Fruit fly (Drosophila melanogaster) whole organism, embryonic: Measurements from ENCODE around the gene teq.
A peak's percentile ranks its signal among the peaks of the same experiment; 100 is the strongest.

Source experiments
- ATbp ChIP-seq: fragments of 200-800 bp; sonication (Bioruptor generic); optimal IDR thresholded peaks from 2 replicates; lab custom pipeline; 2017; ENCODE audit warnings: missing biosample characterization, mild to moderate bottlenecking, missing genetic modification characterization, missing genetic modification reagents
- Awh ChIP-seq: fragments of 200-800 bp; sonication (Bioruptor generic); IDR thresholded peaks from 2 replicates; pipeline ENCODE4, ENCODE4 v1.3.6; 2022; ENCODE audit warnings: missing biosample characterization, missing genetic modification characterization
- Blimp-1 ChIP-seq: fragments of 200-800 bp; sonication (Bioruptor generic); optimal IDR thresholded peaks from 3 replicates; lab custom pipeline; 2018; ENCODE audit warnings: missing biosample characterization, missing genetic modification characterization, mild to moderate bottlenecking, moderate library complexity, missing genetic modification reagents
- CG10543 ChIP-seq: fragments of 200-800 bp; sonication (Bioruptor generic); optimal IDR thresholded peaks from 3 replicates; lab custom pipeline; 2017; ENCODE audit warnings: missing biosample characterization, mild to moderate bottlenecking, missing genetic modification characterization, moderate library complexity
- CG12391 ChIP-seq: fragments of 200-800 bp; sonication (Bioruptor generic); optimal IDR thresholded peaks from 3 replicates; lab custom pipeline; 2018; ENCODE audit warnings: missing biosample characterization, mild to moderate bottlenecking, missing genetic modification characterization, moderate library complexity
- CG12659 ChIP-seq: fragments of 200-800 bp; sonication (Bioruptor generic); optimal IDR thresholded peaks from 3 replicates; lab custom pipeline; 2017; ENCODE audit warnings: mild to moderate bottlenecking, missing biosample characterization, missing genetic modification reagents, missing genetic modification characterization
- CG13296 ChIP-seq: fragments of 200-800 bp; sonication (Bioruptor generic); optimal IDR thresholded peaks from 3 replicates; lab custom pipeline; 2018; ENCODE audit warnings: missing biosample characterization, mild to moderate bottlenecking, missing genetic modification characterization
- CG14965 ChIP-seq: fragments of 200-800 bp; sonication (Bioruptor generic); optimal IDR thresholded peaks from 2 replicates; lab custom pipeline; 2016; ENCODE audit warnings: missing biosample characterization, missing genetic modification characterization, borderline replicate concordance
- CG1602 ChIP-seq: fragments of 200-800 bp; sonication (Bioruptor generic); optimal IDR thresholded peaks from 3 replicates; lab custom pipeline; 2016; ENCODE audit warnings: missing biosample characterization, missing genetic modification characterization
- CG16779 ChIP-seq: fragments of 200-800 bp; sonication (Bioruptor generic); IDR thresholded peaks from 2 replicates; pipeline ENCODE4 v1.3.6; 2022; ENCODE audit warnings: missing biosample characterization, missing genetic modification characterization
- CG17385 ChIP-seq: fragments of 200-800 bp; sonication (Bioruptor generic); optimal IDR thresholded peaks from 3 replicates; lab custom pipeline; 2018; ENCODE audit warnings: missing biosample characterization, mild to moderate bottlenecking, missing genetic modification characterization
- CG2712 ChIP-seq: fragments of 200-800 bp; optimal IDR thresholded peaks from 3 replicates; lab custom pipeline; 2019; ENCODE audit warnings: missing biosample characterization, mild to moderate bottlenecking, missing genetic modification characterization, moderate library complexity
- CG3281 ChIP-seq: fragments of 200-800 bp; sonication (Bioruptor generic); optimal IDR thresholded peaks from 3 replicates; lab custom pipeline; 2017; ENCODE audit warnings: missing biosample characterization, mild to moderate bottlenecking, missing genetic modification characterization
- CG6175 ChIP-seq: fragments of 200-800 bp; sonication (Bioruptor generic); IDR thresholded peaks from 3 replicates; pipeline ENCODE4 v1.3.6; 2022; ENCODE audit warnings: missing biosample characterization, missing genetic modification characterization
- CG6689 ChIP-seq: fragments of 200-800 bp; sonication (Bioruptor generic); IDR thresholded peaks from 2 replicates; pipeline ENCODE4 v1.3.6; 2022; ENCODE audit warnings: missing biosample characterization, missing genetic modification characterization
- CG9437 ChIP-seq: fragments of 200-800 bp; sonication (Bioruptor generic); optimal IDR thresholded peaks from 2 replicates; lab custom pipeline; 2018; ENCODE audit warnings: missing biosample characterization, mild to moderate bottlenecking, missing genetic modification characterization
- CG9727 ChIP-seq: fragments of 200-800 bp; sonication (Bioruptor generic); optimal IDR thresholded peaks from 3 replicates; lab custom pipeline; 2017; ENCODE audit warnings: missing biosample characterization, mild to moderate bottlenecking, missing genetic modification characterization
- CG9797 ChIP-seq: fragments of 200-800 bp; sonication (Bioruptor generic); optimal IDR thresholded peaks from 3 replicates; lab custom pipeline; 2018; ENCODE audit warnings: missing biosample characterization, mild to moderate bottlenecking, missing genetic modification characterization
- CoRest ChIP-seq: fragments of 200-800 bp; sonication (Bioruptor generic); optimal IDR thresholded peaks from 3 replicates; lab custom pipeline; 2018; ENCODE audit warnings: missing biosample characterization, mild to moderate bottlenecking, missing genetic modification characterization, moderate library complexity
- Dek ChIP-seq: fragments of 200-800 bp; sonication (Bioruptor generic); optimal IDR thresholded peaks from 3 replicates; lab custom pipeline; 2019; ENCODE audit warnings: missing biosample characterization, mild to moderate bottlenecking, missing genetic modification characterization, moderate library complexity
- Dfd ChIP-seq, 2 experiments: fragments of >200 bp; optimal IDR thresholded peaks; 2 replicates each; lab custom pipeline; 2017; ENCODE audit warnings: missing biosample characterization in 2 of 2, missing genetic modification characterization in 2 of 2
- Drgx ChIP-seq: fragments of 200-800 bp; sonication (Bioruptor generic); IDR thresholded peaks from 2 replicates; pipeline ENCODE4 v1.3.6; 2022; ENCODE audit warnings: missing biosample characterization, missing genetic modification characterization
- E2f1 ChIP-seq: fragments of 200-800 bp; sonication (Bioruptor generic); IDR thresholded peaks from 2 replicates; pipeline ENCODE4 v1.3.6; 2022; ENCODE audit warnings: missing biosample characterization, missing genetic modification characterization
- E2f2 ChIP-seq: fragments of 200-800 bp; sonication (Bioruptor generic); IDR thresholded peaks from 2 replicates; pipeline ENCODE4 v1.3.6; 2022; ENCODE audit warnings: missing biosample characterization, missing genetic modification characterization
- Ets65A ChIP-seq: fragments of 200-800 bp; sonication (Bioruptor generic); peaks from one replicate; lab custom pipeline; 2016; ENCODE audit warnings: missing biosample characterization, missing genetic modification characterization
- Ets97D ChIP-seq: fragments of 200-800 bp; sonication (Bioruptor generic); optimal IDR thresholded peaks from 3 replicates; lab custom pipeline; 2016; ENCODE audit warnings: missing biosample characterization, missing genetic modification characterization
- Fer3 ChIP-seq: fragments of 200-800 bp; sonication (Bioruptor generic); optimal IDR thresholded peaks from 2 replicates; lab custom pipeline; 2018; ENCODE audit warnings: missing biosample characterization, mild to moderate bottlenecking, missing genetic modification characterization, moderate library complexity
- H2.0 ChIP-seq: fragments of 200-800 bp; sonication (Bioruptor generic); IDR thresholded peaks from 2 replicates; pipeline ENCODE4 v1.3.6; 2022; ENCODE audit warnings: missing biosample characterization, missing genetic modification characterization
- Hand ChIP-seq: fragments of 200-800 bp; sonication (Bioruptor generic); optimal IDR thresholded peaks from 2 replicates; lab custom pipeline; 2017; ENCODE audit warnings: mild to moderate bottlenecking, missing biosample characterization, missing genetic modification reagents, missing genetic modification characterization
- HmgD ChIP-seq: fragments of 200-800 bp; sonication (Bioruptor generic); optimal IDR thresholded peaks from 3 replicates; lab custom pipeline; 2016; ENCODE audit warnings: missing biosample characterization, missing genetic modification characterization
- Hmr ChIP-seq: fragments of 200-800 bp; sonication (Bioruptor generic); optimal IDR thresholded peaks from 3 replicates; lab custom pipeline; 2017; ENCODE audit warnings: mild to moderate bottlenecking, missing biosample characterization, missing genetic modification reagents, missing genetic modification characterization
- Hr51 ChIP-seq, 2 experiments: fragments of 200-800 bp; sonication (Bioruptor generic); optimal IDR thresholded peaks; 2 replicates in 1 of 2; 3 replicates in 1 of 2; lab custom pipeline; 2016 to 2018; ENCODE audit warnings: missing biosample characterization in 2 of 2, missing genetic modification characterization in 2 of 2, mild to moderate bottlenecking in 1 of 2, moderate library complexity in 1 of 2
- Hr78 ChIP-seq, 2 experiments: fragments of 200-800 bp in 1 of 2; fragments of >200 bp in 1 of 2; sonication (Bioruptor generic) in 1 of 2; optimal IDR thresholded peaks; 2 replicates each; lab custom pipeline; 2017 to 2019; ENCODE audit warnings: missing biosample characterization in 2 of 2, missing genetic modification characterization in 2 of 2, mild to moderate bottlenecking in 1 of 2, moderate library complexity in 1 of 2
- Med ChIP-seq: fragments of 200-800 bp; sonication (Bioruptor generic); peaks from one replicate; lab custom pipeline; 2016; ENCODE audit warnings: missing biosample characterization, missing genetic modification characterization, mild to moderate bottlenecking, inconsistent platforms, moderate library complexity
- Mrtf ChIP-seq: fragments of 200-800 bp; sonication (Bioruptor generic); IDR thresholded peaks from 3 replicates; pipeline ENCODE4 v1.3.6; 2022; ENCODE audit warnings: missing biosample characterization, missing genetic modification characterization
- Oli ChIP-seq: fragments of 200-800 bp; sonication (Bioruptor generic); optimal IDR thresholded peaks from 2 replicates; lab custom pipeline; 2018; ENCODE audit warnings: missing biosample characterization, mild to moderate bottlenecking, missing genetic modification characterization, moderate library complexity
- Xrp1 ChIP-seq: fragments of 200-800 bp; sonication (Bioruptor generic); IDR thresholded peaks from 2 replicates; pipeline ENCODE4 v1.3.6; 2022; ENCODE audit warnings: missing biosample characterization, missing genetic modification characterization
- chif ChIP-seq, 2 experiments: fragments of 200-800 bp; sonication (Bioruptor generic); optimal IDR thresholded peaks; 3 replicates each; lab custom pipeline; 2016; ENCODE audit warnings: missing biosample characterization in 2 of 2, missing genetic modification characterization in 2 of 2
- crp ChIP-seq, 2 experiments: fragments of 200-800 bp; sonication (Bioruptor generic); optimal IDR thresholded peaks; 2 replicates in 1 of 2; 3 replicates in 1 of 2; lab custom pipeline; 2017; ENCODE audit warnings: missing biosample characterization in 2 of 2, missing genetic modification characterization in 2 of 2, mild to moderate bottlenecking in 1 of 2, moderate library complexity in 1 of 2
- cwo ChIP-seq: fragments of 200-800 bp; sonication (Bioruptor generic); optimal IDR thresholded peaks from 3 replicates; lab custom pipeline; 2017; ENCODE audit warnings: missing biosample characterization, missing genetic modification characterization, mild to moderate bottlenecking, moderate library complexity, missing genetic modification reagents
- dysf ChIP-seq: fragments of 200-800 bp; sonication (Bioruptor generic); IDR thresholded peaks from 3 replicates; pipeline ENCODE4 v1.3.6; 2022; ENCODE audit warnings: missing biosample characterization, missing genetic modification characterization
- eve ChIP-seq, 2 experiments: fragments of >200 bp; optimal IDR thresholded peaks; 2 replicates each; lab custom pipeline; 2017; ENCODE audit warnings: missing biosample characterization in 2 of 2, missing genetic modification characterization in 2 of 2
- pan ChIP-seq, 4 experiments: fragments of >200 bp in 3 of 4; fragments of 200-800 bp in 1 of 4; sonication (Bioruptor generic) in 1 of 4; optimal IDR thresholded peaks in 3 of 4; IDR thresholded peaks in 1 of 4; 2 replicates each; pipeline versions ENCODE4 v1.3.6 to Lab custom; 2017 to 2022; ENCODE audit warnings: missing biosample characterization in 2 of 4, missing genetic modification characterization in 2 of 4, mixed read lengths in 1 of 4
- row ChIP-seq: fragments of 200-800 bp; sonication (Bioruptor generic); IDR thresholded peaks from 3 replicates; pipeline ENCODE4 v1.3.6; 2022; ENCODE audit warnings: missing biosample characterization, missing genetic modification characterization
- slbo ChIP-seq: fragments of 200-800 bp; sonication (Bioruptor generic); IDR thresholded peaks from 2 replicates; pipeline ENCODE4 v1.3.6; 2022; ENCODE audit warnings: missing biosample characterization, missing genetic modification characterization
- trem ChIP-seq: fragments of 200-800 bp; optimal IDR thresholded peaks from 3 replicates; lab custom pipeline; 2019; ENCODE audit warnings: missing biosample characterization, mild to moderate bottlenecking, missing genetic modification characterization, moderate library complexity
- zf30C ChIP-seq: fragments of 200-800 bp; sonication (Bioruptor generic); optimal IDR thresholded peaks from 3 replicates; lab custom pipeline; 2018; ENCODE audit warnings: missing biosample characterization, mild to moderate bottlenecking, missing genetic modification characterization

Gene teq

dm6 chr3L:9092356-9093103 is 18.1 kb downstream of the teq start, which contains the start of gene CG32032 (continued):
- TF ChIP-seq trem (tag; lab: Kevin White, UChicago) (no peak), Blimp-1 (GFP tag; lab: Kevin White, UChicago) (no peak), Dfd (GFP tag; optimal IDR thresholded peaks at IDR 0.05; lab: Kevin White, UChicago) (no peak), CG6689 (GFP tag; lab: Robert Waterston, UW) (0 out of 2 replicates have a peak, but pooled peaks have one; percentile 6), Hand (GFP tag; lab: Kevin White, UChicago) (no peak), E2f2 (0 out of 2 replicates have a peak, but pooled peaks have one; percentile 12), Hr51 (GFP tag; optimal IDR thresholded peaks at IDR 0.05; lab: Kevin White, UChicago) (peak in 1 of 2 experiments; percentile 51), Med (peak; percentile 14), Drgx (GFP tag; lab: Robert Waterston, UW) (peak; percentile 47; the same call in 1 of the 2 replicates), Xrp1 (GFP tag; lab: Robert Waterston, UW) (0 out of 2 replicates have a peak, but pooled peaks have one; percentile 19), CG17385 (GFP tag; lab: Kevin White, UChicago) (peak; percentile 42), slbo (peak; percentile 33; the same call in 1 of the 2 replicates), CG6175 (GFP tag; lab: Robert Waterston, UW) (0 out of 3 replicates have a peak, but pooled peaks have one; percentile 29), CG9437 (GFP tag; lab: Kevin White, UChicago) (no peak), CG9727 (GFP tag; lab: Kevin White, UChicago) (peak; percentile 14), chif (GFP tag; optimal IDR thresholded peaks at IDR 0.05; lab: Kevin White, UChicago) (no peak), zf30C (GFP tag; lab: Kevin White, UChicago) (peak; percentile 29), CoRest (tag; lab: Kevin White, UChicago) (peak; percentile 30), Hmr (GFP tag; lab: Kevin White, UChicago) (peak; percentile 51), E2f1 (GFP tag; lab: Robert Waterston, UW) (0 out of 2 replicates have a peak, but pooled peaks have one; percentile 35), Awh (GFP tag; lab: Robert Waterston, UW) (no peak), CG14965 (GFP tag; lab: Kevin White, UChicago) (no peak), CG12659 (GFP tag; lab: Kevin White, UChicago) (peak; percentile 13), CG2712 (tag; lab: Kevin White, UChicago) (no peak), CG9797 (no peak), row (GFP tag; lab: Robert Waterston, UW) (peak; percentile 56), HmgD (GFP tag; lab: Kevin White, UChicago) (no peak), ATbp (no peak), Fer3 (tag; lab: Kevin White, UChicago) (no peak), Mrtf (GFP tag; lab: Robert Waterston, UW) (no peak), crp (GFP tag; optimal IDR thresholded peaks at IDR 0.05; lab: Kevin White, UChicago) (no peak), cwo (GFP tag; lab: Kevin White, UChicago) (peak; percentile 44), Oli (tag; lab: Kevin White, UChicago) (peak; percentile 35), pan (optimal IDR thresholded peaks at IDR 0.05; lab: Kevin White, UChicago) (no peak), pan (GFP tag; optimal IDR thresholded peaks at IDR 0.05 in 1 of 2, IDR thresholded peaks at IDR 0.05 in 1 of 2) (peak in 1 of 2 experiments; percentile 9), eve (GFP tag; optimal IDR thresholded peaks at IDR 0.05; lab: Kevin White, UChicago) (no peak), H2.0 (GFP tag; lab: Robert Waterston, UW) (no peak), Ets65A (GFP tag; lab: Kevin White, UChicago) (peak; percentile 32), CG3281 (peak; percentile 11), Ets97D (GFP tag; lab: Kevin White, UChicago) (no peak), CG16779 (0 out of 2 replicates have a peak, but pooled peaks have one; percentile 44), dysf (GFP tag; lab: Robert Waterston, UW) (0 out of 3 replicates have a peak, but pooled peaks have one; percentile 47), Dek (tag; lab: Kevin White, UChicago) (peak; percentile 8), CG1602 (GFP tag; lab: Kevin White, UChicago) (no peak), CG10543 (GFP tag; lab: Kevin White, UChicago) (peak; percentile 11), Hr78 (GFP tag; optimal IDR thresholded peaks at IDR 0.05; lab: Kevin White, UChicago) (peak in 1 of 2 experiments; percentile 64), CG12391 (tag; lab: Kevin White, UChicago) (peak; percentile 13), CG13296 (GFP tag; lab: Kevin White, UChicago) (peak; percentile 40)
